Worm (Caenorhabditis elegans) whole organism, young adult: ENCODE results near the gene srx-29.

ENCODE experiments used
- attf-6 ChIP-seq: fragments of 200-800 bp; sonication (Bioruptor generic); IDR thresholded peaks from 2 replicates; pipeline ENCODE4 v1.3.6; 2022; ENCODE audit warnings: missing genetic modification reagents, missing genetic modification characterization, missing compliant biosample characterization
- cebp-1 ChIP-seq, 2 experiments: fragments of 200-800 bp in 1 of 2; sonication (Bioruptor generic) in 1 of 2; sonication (generic microtip) in 1 of 2; IDR thresholded peaks in 1 of 2; optimal IDR thresholded peaks in 1 of 2; 2 replicates each; pipeline versions ENCODE4 v1.3.6 to Lab custom; 2017 to 2022; ENCODE audit warnings: missing compliant biosample characterization in 2 of 2, missing genetic modification characterization in 2 of 2, mild to moderate bottlenecking in 1 of 2, missing genetic modification reagents in 1 of 2, moderate library complexity in 1 of 2
- cebp-2 ChIP-seq: fragments of 200-800 bp; sonication (Bioruptor generic); IDR thresholded peaks from 2 replicates; pipeline ENCODE4 v1.3.6; 2022; ENCODE audit warnings: missing genetic modification characterization, missing compliant biosample characterization
- ceh-58 ChIP-seq: fragments of 200-800 bp; sonication (Bioruptor generic); IDR thresholded peaks from 2 replicates; pipeline ENCODE4 v1.3.6; 2022; ENCODE audit warnings: missing genetic modification characterization, missing compliant biosample characterization
- lag-1 ChIP-seq: fragments of 200-800 bp; sonication (Bioruptor generic); IDR thresholded peaks from 2 replicates; pipeline ENCODE4 v1.3.6; 2022; ENCODE audit warnings: missing genetic modification reagents, missing genetic modification characterization, missing compliant biosample characterization
- madf-8 ChIP-seq: fragments of 200-800 bp; sonication (Bioruptor generic); conservative IDR thresholded peaks from 2 replicates; pipeline ENCODE4 v1.3.6; 2022; ENCODE audit warnings: missing genetic modification reagents, missing genetic modification characterization, missing compliant biosample characterization
- nfya-1 ChIP-seq: sonication (generic microtip); optimal IDR thresholded peaks from 2 replicates; lab custom pipeline; 2017; ENCODE audit warnings: antibody characterized with exemption, missing compliant biosample characterization, missing genetic modification characterization, borderline replicate concordance; ENCODE audit not compliant: insufficient read depth
- nhr-27 ChIP-seq: fragments of 200-800 bp; sonication (Bioruptor generic); optimal IDR thresholded peaks from 2 replicates; lab custom pipeline; 2018; ENCODE audit warnings: mild to moderate bottlenecking, missing genetic modification characterization, moderate library complexity, missing compliant biosample characterization
- sdz-38 ChIP-seq: sonication (generic microtip); optimal IDR thresholded peaks from 2 replicates; lab custom pipeline; 2016; ENCODE audit warnings: missing genotype, missing genetic modification characterization, missing compliant biosample characterization
- snpc-3.4 ChIP-seq: sonication (generic microtip); optimal IDR thresholded peaks from 2 replicates; lab custom pipeline; 2017; ENCODE audit warnings: missing genetic modification characterization, mild to moderate bottlenecking, missing compliant biosample characterization, antibody characterized with exemption, moderate library complexity, missing genotype, missing genetic modification reagents
- somi-1 ChIP-seq: fragments of 200-800 bp; sonication (Bioruptor generic); optimal IDR thresholded peaks from 2 replicates; lab custom pipeline; 2018; ENCODE audit warnings: mild to moderate bottlenecking, missing genetic modification characterization, missing compliant biosample characterization
- unc-62 ChIP-seq: fragments of 150-350 bp; optimal IDR thresholded peaks from 2 replicates; lab custom pipeline; 2014; ENCODE audit warnings: missing biosample characterization, missing genetic modification reagents, missing genetic modification characterization
- ztf-22 ChIP-seq: fragments of 200-800 bp; sonication (Bioruptor generic); optimal IDR thresholded peaks from 2 replicates; lab custom pipeline; 2018; ENCODE audit warnings: mild to moderate bottlenecking, missing genetic modification characterization, moderate library complexity, missing compliant biosample characterization

DNA sequence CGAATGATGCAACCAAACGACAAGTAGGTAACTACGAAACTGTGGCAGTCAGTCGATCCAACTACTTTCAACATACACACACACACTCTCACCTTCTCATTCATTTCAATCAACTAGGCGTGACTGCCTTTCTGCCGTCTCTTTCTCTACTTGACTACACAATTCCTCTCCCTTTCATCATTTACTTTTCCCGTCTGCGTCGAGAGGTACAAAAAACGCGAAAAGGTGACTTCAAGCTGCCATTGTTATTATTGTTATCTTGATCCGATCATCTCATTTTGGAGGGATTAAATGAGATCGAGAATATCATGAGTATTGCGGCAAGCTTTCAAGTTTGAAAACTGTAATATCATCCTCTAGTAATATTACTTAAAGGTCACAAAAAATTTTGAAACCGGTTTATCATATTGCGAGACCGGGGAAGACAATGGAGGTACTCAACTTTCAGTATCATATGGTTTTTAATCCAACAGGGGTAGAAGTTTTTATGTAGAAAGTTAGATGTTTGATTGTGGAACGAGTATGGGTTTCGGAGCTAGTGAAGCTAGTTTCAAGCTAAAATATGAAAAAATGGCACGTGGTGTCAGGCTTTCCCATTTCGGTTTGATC lies 33.8 kb downstream of the srx-29 start:
- no peak for TF ChIP-seq nhr-27 (tag; lab: Kevin White, UChicago)
- no peak for TF ChIP-seq ztf-22 (GFP tag; lab: Kevin White, UChicago)
- TF ChIP-seq cebp-2 (GFP tag; lab: Robert Waterston, UW), result no peak
- TF ChIP-seq nfya-1 (tag; lab: Kevin White, UChicago), result no peak
- TF ChIP-seq unc-62 (GFP tag; lab: Kevin White, UChicago), result no peak
- TF ChIP-seq attf-6, result no peak
- no peak for TF ChIP-seq sdz-38 (tag; lab: Kevin White, UChicago)
- TF ChIP-seq somi-1, result no peak
- TF ChIP-seq madf-8 (GFP tag; lab: Robert Waterston, UW), result no peak
- TF ChIP-seq cebp-1 (GFP tag; IDR thresholded peaks at IDR 0.05; lab: Robert Waterston, UW), result no peak
- TF ChIP-seq cebp-1 (tag; optimal IDR thresholded peaks at IDR 0.05; lab: Kevin White, UChicago), result peak; percentile 70
- TF ChIP-seq snpc-3.4, result no peak
- TF ChIP-seq lag-1 (GFP tag; lab: Robert Waterston, UW), result no peak
- TF ChIP-seq ceh-58 (GFP tag; lab: Robert Waterston, UW), result no peak
